Fruit fly (Drosophila melanogaster): ENCODE measurements around the gene CG13639.

Gene CG13639

DNA sequence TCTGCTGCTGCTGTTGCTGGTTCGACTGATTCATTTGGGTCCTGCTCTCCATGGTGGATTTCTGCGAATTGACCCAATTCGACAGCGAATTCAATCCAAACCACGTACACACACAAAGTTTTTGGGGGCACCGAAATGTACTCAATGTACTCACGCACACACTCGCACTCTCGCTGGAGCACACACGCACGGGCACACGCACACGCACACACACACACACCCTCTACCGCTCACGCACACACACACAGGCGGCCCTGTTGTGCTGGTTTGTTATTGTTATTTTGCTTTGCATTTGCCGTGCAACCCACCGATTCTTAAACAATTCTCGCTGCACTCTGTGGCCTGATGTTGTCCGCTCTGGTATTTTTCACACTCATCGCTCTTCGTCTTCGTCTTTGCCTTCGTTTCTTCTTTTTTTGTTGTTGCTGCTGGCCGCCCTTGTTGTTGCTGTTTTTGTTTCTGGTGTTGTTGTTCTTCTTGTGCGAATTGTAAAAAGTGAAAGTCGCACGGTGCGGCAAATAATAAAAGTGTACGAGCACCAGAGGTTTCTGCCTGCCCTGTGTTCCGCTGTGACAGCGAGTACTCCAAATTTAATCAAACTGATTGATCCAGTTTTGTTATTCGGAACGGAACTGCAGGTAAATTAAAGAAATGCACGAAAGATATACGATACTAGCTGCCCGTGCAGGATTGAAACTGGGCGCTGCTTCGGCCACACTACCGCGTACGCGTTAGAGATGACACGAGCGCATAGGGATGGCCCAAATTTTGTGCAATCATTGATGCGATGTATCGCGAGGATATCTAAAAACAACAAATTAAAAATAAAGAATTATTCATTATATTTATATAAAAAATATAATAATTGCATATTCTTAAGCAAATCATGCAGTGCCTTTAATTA, 16.0 kb upstream of the CG13639 start, which contains the start of gene CG3744 (continued):
- TF ChIP-seq CG12071 (GFP tag; optimal IDR thresholded peaks at IDR 0.05) (peak; percentile 69), Spps (tag; optimal IDR thresholded peaks at IDR 0.05) (peak; percentile 54), CG17802 (tag; optimal IDR thresholded peaks at IDR 0.05) (peak; percentile 45), MBD-R2 (GFP tag; IDR thresholded peaks at IDR 0.05) (peak; percentile 90), CG1602 (GFP tag; optimal IDR thresholded peaks at IDR 0.05) (peak; percentile 90), ase (GFP tag; IDR thresholded peaks at IDR 0.05) (peak; percentile 95), pzg (GFP tag; optimal IDR thresholded peaks at IDR 0.05) (peak; percentile 57), CG32767 (GFP tag; IDR thresholded peaks at IDR 0.05) (peak; percentile 85), zen2 (GFP tag; IDR thresholded peaks at IDR 0.05; ENCODE audit: partially characterized antibody) (peak; percentile 93), pfk (GFP tag; optimal IDR thresholded peaks at IDR 0.05) (peak; percentile 56), nerfin-1 (tag; optimal IDR thresholded peaks at IDR 0.05) (peak; percentile 80), CG10543 (GFP tag; optimal IDR thresholded peaks at IDR 0.05) (peak; percentile 93), corto (GFP tag; optimal IDR thresholded peaks at IDR 0.05) (peak; percentile 44), CHES-1-like (GFP tag; optimal IDR thresholded peaks at IDR 0.05) (peak; percentile 53), NC2β (GFP tag; optimal IDR thresholded peaks at IDR 0.05) (peak; percentile 35), CG18262 (tag; optimal IDR thresholded peaks at IDR 0.05) (peak; percentile 89), Hey (tag; optimal IDR thresholded peaks at IDR 0.05) (peak; percentile 9), fru (optimal IDR thresholded peaks at IDR 0.05) (no peak), CG6854 (GFP tag; optimal IDR thresholded peaks at IDR 0.05) (peak; percentile 70), Taf1 (GFP tag; IDR thresholded peaks at IDR 0.05) (peak; percentile 87), Lhr (GFP tag; optimal IDR thresholded peaks at IDR 0.05) (peak; percentile 92), CG8388 (GFP tag; optimal IDR thresholded peaks at IDR 0.05) (peak; percentile 87), Dad (GFP tag; optimal IDR thresholded peaks at IDR 0.05) (peak; percentile 63), CG34376 (GFP tag; optimal IDR thresholded peaks at IDR 0.05) (peak; percentile 74), Atf6 (GFP tag; IDR thresholded peaks at IDR 0.05) (peak; percentile 82), Fer2 (tag; optimal IDR thresholded peaks at IDR 0.05) (peak; percentile 91), Dp (GFP tag; optimal IDR thresholded peaks at IDR 0.05) (no peak), CG43689 (GFP tag; IDR thresholded peaks at IDR 0.05) (peak; percentile 82), CG8089 (GFP tag; optimal IDR thresholded peaks at IDR 0.05) (peak; percentile 64), abd-A (tag; optimal IDR thresholded peaks at IDR 0.05) (no peak), CG14441 (GFP tag; IDR thresholded peaks at IDR 0.05) (peak; percentile 94), TFAM (GFP tag; optimal IDR thresholded peaks at IDR 0.05) (peak; percentile 19), Hr51 (GFP tag; optimal IDR thresholded peaks at IDR 0.05) (peak; percentile 79 to 87), wek (GFP tag; optimal IDR thresholded peaks at IDR 0.05) (peak; percentile 23), CG15601 (tag; optimal IDR thresholded peaks at IDR 0.05) (peak; percentile 80), bigmax (GFP tag; optimal IDR thresholded peaks at IDR 0.05) (no peak), ftz-f1 (GFP tag; optimal IDR thresholded peaks at IDR 0.05) (peak; percentile 45), pnt (GFP tag; optimal IDR thresholded peaks at IDR 0.05) (peak; percentile 82), CG1529 (GFP tag; optimal IDR thresholded peaks at IDR 0.05) (peak; percentile 66), Oli (tag; optimal IDR thresholded peaks at IDR 0.05) (peak; percentile 84), bowl (GFP tag; IDR thresholded peaks at IDR 0.05) (peak; percentile 86), Tbp (GFP tag; optimal IDR thresholded peaks at IDR 0.05) (no peak), Sox102F (GFP tag; optimal IDR thresholded peaks at IDR 0.05) (peak; percentile 90), CG15011 (GFP tag; optimal IDR thresholded peaks at IDR 0.05) (peak; percentile 53), ranshi (GFP tag; IDR thresholded peaks at IDR 0.05) (peak; percentile 95), CG3726 (GFP tag; IDR thresholded peaks at IDR 0.05) (peak; percentile 84), toy (GFP tag; IDR thresholded peaks at IDR 0.05) (peak; percentile 83), CG18619 (GFP tag; optimal IDR thresholded peaks at IDR 0.05) (peak; percentile 90), CG18476 (GFP tag; optimal IDR thresholded peaks at IDR 0.05) (peak; percentile 71)
